Worm (Caenorhabditis elegans): ENCODE measurements around the gene cyp-31A2.

cyp-31A2 gene

DNA sequence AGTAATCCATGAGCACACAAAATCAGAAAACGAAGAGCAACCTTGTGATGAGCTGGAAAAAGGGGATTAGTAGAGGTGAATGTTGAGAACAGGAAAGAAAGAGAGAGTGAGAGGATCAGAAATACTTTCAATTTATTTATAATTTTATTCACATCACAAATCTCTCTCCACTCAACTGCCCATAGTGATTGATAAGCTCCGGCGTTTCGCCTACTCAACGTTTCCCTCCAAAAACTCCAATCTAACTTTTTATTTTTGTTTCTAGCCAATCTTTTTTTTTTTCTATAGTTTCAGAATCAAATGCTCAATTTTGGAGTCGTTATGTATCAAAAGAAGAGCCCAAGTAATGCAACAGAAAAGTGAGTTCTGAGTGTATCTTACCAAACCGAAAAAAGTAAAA lies 21.7 kb downstream of the cyp-31A2 start, which contains the start of gene kin-4 (continued):
- TF ChIP-seq ceh-22 (tag; optimal IDR thresholded peaks at IDR 0.05), result no peak

ce11 chrIV:11431448-11431847 lies 27.7 kb downstream of the cyp-31A2 start:
- TF ChIP-seq unc-42 (tag; optimal IDR thresholded peaks at IDR 0.05) (peak; percentile 90), Y22D7AL.16 (tag; optimal IDR thresholded peaks at IDR 0.05) (no peak), ceh-19 (GFP tag; optimal IDR thresholded peaks at IDR 0.05) (no peak), ceh-9 (tag; optimal IDR thresholded peaks at IDR 0.05) (no peak)

- TF ChIP-seq ceh-31 (tag; optimal IDR thresholded peaks at IDR 0.05) (peak; percentile 22), ceh-18 (tag; optimal IDR thresholded peaks at IDR 0.05) (peak; percentile 51), nfya-1 (tag; optimal IDR thresholded peaks at IDR 0.05) (peak; percentile 45), unc-42 (tag; optimal IDR thresholded peaks at IDR 0.05) (peak; percentile 41), fkh-10 (GFP tag; optimal IDR thresholded peaks at IDR 0.05) (no peak), tbx-2 (tag; optimal IDR thresholded peaks at IDR 0.05) (peak; percentile 58), tbx-7 (tag; optimal IDR thresholded peaks at IDR 0.05) (no peak), ceh-48 (tag; optimal IDR thresholded peaks at IDR 0.05) (peak; percentile 33)
Measured at ce11 chrIV:11433709-11434108, 29.9 kb downstream of the cyp-31A2 start.

DNA sequence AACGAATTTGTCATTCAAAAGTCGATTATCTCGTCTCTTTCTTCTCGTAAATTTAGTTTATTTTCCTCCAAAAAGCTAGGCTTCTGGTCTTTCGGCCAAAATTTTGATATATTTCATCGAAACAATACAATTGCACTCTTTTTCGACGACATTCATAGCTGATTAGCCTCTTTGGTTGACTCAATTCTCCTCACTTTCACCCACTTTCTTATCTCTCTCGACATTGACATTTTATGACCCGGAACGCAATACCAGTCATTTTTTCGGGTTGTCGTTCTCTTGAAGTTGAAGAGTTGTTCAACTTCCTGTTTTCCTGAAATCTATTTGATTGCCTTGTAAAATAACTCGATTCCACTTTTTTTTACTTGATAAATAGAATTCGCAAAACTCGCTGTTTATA lies 30.8 kb downstream of the cyp-31A2 start:
- TF ChIP-seq mec-3 (tag; optimal IDR thresholded peaks at IDR 0.05; ENCODE audit: borderline replicate concordance) (no peak), unc-55 (GFP tag; optimal IDR thresholded peaks at IDR 0.05) (no peak), nhr-11 (tag; optimal IDR thresholded peaks at IDR 0.05) (no peak), pqm-1 (tag; optimal IDR thresholded peaks at IDR 0.05) (no peak), dmd-4 (tag; optimal IDR thresholded peaks at IDR 0.05; ENCODE audit: borderline replicate concordance) (no peak), pha-2 (tag; optimal IDR thresholded peaks at IDR 0.05) (no peak), F13H6.1 (tag; optimal IDR thresholded peaks at IDR 0.05) (no peak), elt-4 (tag; optimal IDR thresholded peaks at IDR 0.05) (no peak), Y22D7AL.16 (tag; optimal IDR thresholded peaks at IDR 0.05) (no peak), unc-86 (tag; optimal IDR thresholded peaks at IDR 0.05) (no peak)

- no peak for TF ChIP-seq ceh-22 (tag; optimal IDR thresholded peaks at IDR 0.05)
- no peak for TF ChIP-seq sdc-2 (tag; optimal IDR thresholded peaks at IDR 0.05)
- no peak for TF ChIP-seq ttx-3 (tag; optimal IDR thresholded peaks at IDR 0.05)
- no peak for TF ChIP-seq pag-3 (tag; optimal IDR thresholded peaks at IDR 0.05; ENCODE audit: borderline replicate concordance)
- no peak for TF ChIP-seq hlh-13 (GFP tag; optimal IDR thresholded peaks at IDR 0.05)
- TF ChIP-seq unc-3 (GFP tag; conservative IDR thresholded peaks at IDR 0.05), result no peak
- TF ChIP-seq unc-3 (tag; optimal IDR thresholded peaks at IDR 0.05), result no peak
- no peak for TF ChIP-seq ceh-9 (tag; optimal IDR thresholded peaks at IDR 0.05)
- no peak for TF ChIP-seq ceh-6 (GFP tag; optimal IDR thresholded peaks at IDR 0.05)
- no peak for TF ChIP-seq ztf-16 (tag; optimal IDR thresholded peaks at IDR 0.05)
- TF ChIP-seq K09A11.1 (tag; optimal IDR thresholded peaks at IDR 0.05; ENCODE audit: insufficient read depth), result no peak
- no peak for TF ChIP-seq fkh-10 (GFP tag; optimal IDR thresholded peaks at IDR 0.05)
- no peak for TF ChIP-seq elt-4 (tag; optimal IDR thresholded peaks at IDR 0.05)
- no peak for TF ChIP-seq pros-1 (tag; optimal IDR thresholded peaks at IDR 0.05)
- no peak for TF ChIP-seq nhr-232 (tag; optimal IDR thresholded peaks at IDR 0.05)
Measured at ce11 chrIV:11435761-11436160, 32.0 kb downstream of the cyp-31A2 start.

- TF ChIP-seq fkh-10 (GFP tag; optimal IDR thresholded peaks at IDR 0.05) (no peak), odd-2 (tag; optimal IDR thresholded peaks at IDR 0.05) (no peak), ceh-9 (tag; optimal IDR thresholded peaks at IDR 0.05) (no peak), nhr-232 (tag; optimal IDR thresholded peaks at IDR 0.05) (no peak), pha-2 (tag; optimal IDR thresholded peaks at IDR 0.05) (no peak)
Measured at ce11 chrIV:11438255-11438654, 34.5 kb downstream of the cyp-31A2 start.
